Fruit fly (Drosophila melanogaster): Measurements from ENCODE around the gene Pxt.

Gene Pxt

DNA sequence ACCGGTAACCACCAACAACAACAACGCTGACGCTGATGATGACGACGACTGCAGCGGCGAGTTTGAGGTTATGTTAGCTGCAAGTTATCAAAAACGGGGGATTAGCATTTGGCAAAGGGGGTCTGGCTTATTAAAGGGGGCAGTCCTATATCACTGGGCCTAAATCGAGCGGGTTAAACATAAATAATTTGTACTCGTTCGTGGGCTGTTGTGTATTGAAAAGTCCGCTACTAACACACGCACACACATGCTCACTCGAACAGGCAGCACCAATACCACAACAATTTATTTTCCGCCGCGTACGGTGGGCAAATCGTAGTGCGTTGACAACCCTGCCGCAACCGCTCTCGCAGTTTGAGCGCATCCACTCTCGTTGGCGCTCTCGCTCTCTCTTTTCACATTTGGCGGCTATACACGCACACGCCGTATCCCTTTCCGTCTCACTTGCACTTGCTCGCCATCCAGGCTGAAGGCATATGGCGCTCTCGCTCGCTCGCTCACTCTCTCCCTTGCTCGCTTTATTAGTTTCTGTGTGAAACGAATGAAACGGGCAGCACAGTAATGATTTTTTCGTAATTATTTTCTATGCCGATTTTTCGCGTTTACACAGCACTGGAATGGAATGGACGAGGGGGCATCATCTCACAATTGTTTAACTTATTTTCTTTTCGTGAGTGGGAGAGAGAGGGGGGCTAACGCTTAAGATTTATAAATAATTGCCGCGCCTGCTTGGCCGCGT, 2.2 kb upstream of the Pxt start:
- TF ChIP-seq Dad (GFP tag; optimal IDR thresholded peaks at IDR 0.05) (no peak), CG6813 (GFP tag; optimal IDR thresholded peaks at IDR 0.05) (peak; percentile 32), CG17912 (GFP tag; optimal IDR thresholded peaks at IDR 0.05) (no peak), CG31224 (GFP tag; IDR thresholded peaks at IDR 0.05) (no peak), Hr3 (GFP tag; optimal IDR thresholded peaks at IDR 0.05) (no peak), insv (GFP tag; optimal IDR thresholded peaks at IDR 0.05) (peak in 1 of 2 experiments; percentile 29), CG4730 (GFP tag; IDR thresholded peaks at IDR 0.05) (no peak), grn (GFP tag; optimal IDR thresholded peaks at IDR 0.05) (no peak), yki (optimal IDR thresholded peaks at IDR 0.05) (peak; percentile 98), BEAF-32 (GFP tag; optimal IDR thresholded peaks at IDR 0.05) (peak; percentile 20), CG13894 (tag; optimal IDR thresholded peaks at IDR 0.05) (peak; percentile 37), Gug (GFP tag; IDR thresholded peaks at IDR 0.05) (no peak), mirr (GFP tag; optimal IDR thresholded peaks at IDR 0.05) (peak; percentile 70), HmgD (GFP tag; optimal IDR thresholded peaks at IDR 0.05) (peak; percentile 78), pfk (GFP tag; optimal IDR thresholded peaks at IDR 0.05) (peak; percentile 91), Hand (GFP tag; optimal IDR thresholded peaks at IDR 0.05) (peak; percentile 15), sd (tag; optimal IDR thresholded peaks at IDR 0.05) (peak; percentile 38), Hr39 (optimal IDR thresholded peaks at IDR 0.05) (no peak), CG2116 (GFP tag; optimal IDR thresholded peaks at IDR 0.05) (peak; percentile 49), Sry-δ (GFP tag; optimal IDR thresholded peaks at IDR 0.05) (peak; percentile 7), NC2α (GFP tag; optimal IDR thresholded peaks at IDR 0.05) (no peak), Hr51 (GFP tag; optimal IDR thresholded peaks at IDR 0.05) (peak in 1 of 2 experiments; percentile 19), zen (tag; optimal IDR thresholded peaks at IDR 0.05) (peak; percentile 72), ara (GFP tag; IDR thresholded peaks at IDR 0.05) (no peak), CG7839 (tag; optimal IDR thresholded peaks at IDR 0.05) (no peak), CG6654 (GFP tag; optimal IDR thresholded peaks at IDR 0.05) (no peak), CG11085 (GFP tag; IDR thresholded peaks at IDR 0.05) (no peak), NK7.1 (GFP tag; optimal IDR thresholded peaks at IDR 0.05) (peak; percentile 9), maf-S (GFP tag; optimal IDR thresholded peaks at IDR 0.05) (peak; percentile 23), YL-1 (GFP tag; optimal IDR thresholded peaks at IDR 0.05) (peak; percentile 49), hkb (optimal IDR thresholded peaks at IDR 0.05) (no peak), hkb (GFP tag; IDR thresholded peaks at IDR 0.05) (no peak), Kr (GFP tag; optimal IDR thresholded peaks at IDR 0.05) (no peak), run (tag; optimal IDR thresholded peaks at IDR 0.05) (peak; percentile 37), CrebB (tag; optimal IDR thresholded peaks at IDR 0.05) (peak; percentile 65), knrl (GFP tag; IDR thresholded peaks at IDR 0.05; ENCODE audit: partially characterized antibody) (no peak), Xbp1 (GFP tag; optimal IDR thresholded peaks at IDR 0.05) (no peak), CG11723 (GFP tag; optimal IDR thresholded peaks at IDR 0.05) (no peak), CG11504 (tag; optimal IDR thresholded peaks at IDR 0.05) (peak; percentile 16), CG33557 (GFP tag; optimal IDR thresholded peaks at IDR 0.05) (peak; percentile 13), CG11696 (GFP tag; IDR thresholded peaks at IDR 0.05) (no peak), CG1832 (GFP tag; optimal IDR thresholded peaks at IDR 0.05) (peak; percentile 98), abd-A (tag; optimal IDR thresholded peaks at IDR 0.05) (peak; percentile 94), CG11560 (tag; IDR thresholded peaks at IDR 0.05) (no peak), fd3F (GFP tag; optimal IDR thresholded peaks at IDR 0.05) (no peak), unpg (GFP tag; optimal IDR thresholded peaks at IDR 0.05) (peak; percentile 9), CG17829 (tag; optimal IDR thresholded peaks at IDR 0.05) (peak; percentile 22), fru (optimal IDR thresholded peaks at IDR 0.05) (no peak), CG4404 (GFP tag; IDR thresholded peaks at IDR 0.05) (no peak), CG4820 (GFP tag; optimal IDR thresholded peaks at IDR 0.05) (no peak)

Measured in whole organism, embryonic.